Worm (Caenorhabditis elegans): ENCODE results near the gene F08F8.6.

ce11 chrIII:7349075-7349474, 5.6 kb downstream of the F08F8.6 start, which contains the start of gene gos-28:
- TF ChIP-seq unc-62 (GFP tag; optimal IDR thresholded peaks at IDR 0.05) (no peak), snpc-4 (tag; optimal IDR thresholded peaks at IDR 0.05) (no peak), elt-3 (tag; optimal IDR thresholded peaks at IDR 0.05) (no peak), nhr-237 (tag; optimal IDR thresholded peaks at IDR 0.05) (no peak), mep-1 (tag; optimal IDR thresholded peaks at IDR 0.05) (no peak), lin-13 (tag; optimal IDR thresholded peaks at IDR 0.05) (no peak), ztf-11 (tag; optimal IDR thresholded peaks at IDR 0.05) (no peak), ces-1 (GFP tag; optimal IDR thresholded peaks at IDR 0.05) (no peak), blmp-1 (tag; optimal IDR thresholded peaks at IDR 0.05) (no peak), cnd-1 (tag; optimal IDR thresholded peaks at IDR 0.05) (no peak), mls-2 (tag; optimal IDR thresholded peaks at IDR 0.05) (no peak), ceh-39 (tag; optimal IDR thresholded peaks at IDR 0.05) (no peak), nhr-28 (tag; optimal IDR thresholded peaks at IDR 0.05) (no peak)

Data from whole organism, mixed stage, embryonic.